Worm (Caenorhabditis elegans) whole organism, late embryonic: ENCODE data around the gene srz-96.

Experiments used
- nhr-11 ChIP-seq: fragments of 150-350 bp; optimal IDR thresholded peaks from 2 replicates; lab custom pipeline; 2014; ENCODE audit warnings: missing biosample characterization, missing genetic modification characterization
- sdc-2 ChIP-seq: sonication (generic microtip); optimal IDR thresholded peaks from 2 replicates; lab custom pipeline; 2016; ENCODE audit warnings: missing genotype, missing genetic modification characterization, missing compliant biosample characterization

ce11 chrV:17238799-17239198 lies 39.8 kb downstream of the srz-96 start, which contains the start of gene T19C9.8:
- TF ChIP-seq sdc-2 (tag; lab: Kevin White, UChicago) = no peak
- TF ChIP-seq nhr-11 (tag; lab: Kevin White, UChicago) = no peak
